Fruit fly (Drosophila melanogaster) whole organism, adult: ENCODE data around the gene al.
A peak's percentile ranks its signal among the peaks of the same experiment; 100 is the strongest.

Source experiments
- CG11617 ChIP-seq: fragments of 200-800 bp; sonication (Bioruptor generic); optimal IDR thresholded peaks from 2 replicates; lab custom pipeline; 2017; ENCODE audit warnings: mild to moderate bottlenecking, missing biosample characterization, missing genetic modification reagents, missing genetic modification characterization
- CG12768 ChIP-seq: fragments of 200-800 bp; sonication (Bioruptor generic); optimal IDR thresholded peaks from 2 replicates; lab custom pipeline; 2017; ENCODE audit warnings: missing biosample characterization, missing genetic modification characterization, mild to moderate bottlenecking, moderate library complexity, missing genetic modification reagents
- CG14711 ChIP-seq: fragments of 200-800 bp; sonication (Bioruptor generic); optimal IDR thresholded peaks from 2 replicates; lab custom pipeline; 2018; ENCODE audit warnings: missing biosample characterization, mild to moderate bottlenecking, missing genetic modification characterization, moderate library complexity
- CG1620 ChIP-seq: fragments of 200-800 bp; sonication (Bioruptor generic); optimal IDR thresholded peaks from 2 replicates; lab custom pipeline; 2016; ENCODE audit warnings: missing biosample characterization, missing genetic modification characterization
- CG33017 ChIP-seq: fragments of 200-800 bp; sonication (Bioruptor generic); optimal IDR thresholded peaks from 2 replicates; lab custom pipeline; 2018; ENCODE audit warnings: missing biosample characterization, mild to moderate bottlenecking, missing genetic modification characterization, moderate library complexity
- CG5204 ChIP-seq: fragments of 200-800 bp; sonication (Bioruptor generic); optimal IDR thresholded peaks from 2 replicates; lab custom pipeline; 2016; ENCODE audit warnings: missing biosample characterization, missing genetic modification characterization
- CG7045 ChIP-seq: fragments of 200-800 bp; sonication (Bioruptor generic); optimal IDR thresholded peaks from 2 replicates; lab custom pipeline; 2017; ENCODE audit warnings: missing biosample characterization, mild to moderate bottlenecking, missing genetic modification characterization
- CG7101 ChIP-seq: fragments of 200-800 bp; sonication (Bioruptor generic); optimal IDR thresholded peaks from 2 replicates; lab custom pipeline; 2018; ENCODE audit warnings: missing biosample characterization, mild to moderate bottlenecking, missing genetic modification characterization, moderate library complexity
- Clk ChIP-seq: fragments of 200-800 bp; sonication (Bioruptor generic); optimal IDR thresholded peaks from 2 replicates; lab custom pipeline; 2017; ENCODE audit warnings: missing biosample characterization, missing genetic modification characterization
- Crg-1 ChIP-seq: fragments of 200-800 bp; sonication (Bioruptor generic); optimal IDR thresholded peaks from 2 replicates; lab custom pipeline; 2016; ENCODE audit warnings: missing biosample characterization, missing genetic modification characterization
- Hr96 ChIP-seq: fragments of 200-800 bp; sonication (Bioruptor generic); optimal IDR thresholded peaks from 2 replicates; lab custom pipeline; 2016; ENCODE audit warnings: missing biosample characterization, missing genetic modification characterization
- Mnt ChIP-seq: fragments of 200-800 bp; sonication (Bioruptor generic); optimal IDR thresholded peaks from 2 replicates; lab custom pipeline; 2016; ENCODE audit warnings: missing biosample characterization, mild to moderate bottlenecking, missing genetic modification characterization
- bab1 ChIP-seq: fragments of 200-800 bp; sonication (Bioruptor generic); optimal IDR thresholded peaks from 3 replicates; lab custom pipeline; 2019; ENCODE audit warnings: missing biosample characterization, mild to moderate bottlenecking, missing genetic modification characterization, moderate library complexity
- cic ChIP-seq: fragments of 200-800 bp; sonication (Bioruptor generic); optimal IDR thresholded peaks from 2 replicates; lab custom pipeline; 2017; ENCODE audit warnings: missing biosample characterization, mild to moderate bottlenecking, missing genetic modification characterization, moderate library complexity
- cnc ChIP-seq, 2 experiments: fragments of >200 bp; optimal IDR thresholded peaks; 2 replicates each; lab custom pipeline; 2017
- kay ChIP-seq: fragments of 200-800 bp; sonication (Bioruptor generic); peaks from one replicate; lab custom pipeline; 2016; ENCODE audit warnings: missing biosample characterization, missing genetic modification characterization, borderline replicate concordance
- ovo ChIP-seq: fragments of 200-800 bp; sonication (Bioruptor generic); optimal IDR thresholded peaks from 2 replicates; lab custom pipeline; 2016; ENCODE audit warnings: missing biosample characterization, missing genetic modification characterization
- pad ChIP-seq: fragments of 200-800 bp; sonication (Bioruptor generic); optimal IDR thresholded peaks from 3 replicates; lab custom pipeline; 2017; ENCODE audit warnings: missing biosample characterization, missing genetic modification characterization, mild to moderate bottlenecking, moderate library complexity, missing genetic modification reagents
- tj ChIP-seq: fragments of 200-800 bp; sonication (Bioruptor generic); optimal IDR thresholded peaks from 3 replicates; lab custom pipeline; 2017; ENCODE audit warnings: missing biosample characterization, mild to moderate bottlenecking, missing genetic modification characterization, moderate library complexity
- toe ChIP-seq: fragments of 200-800 bp; sonication (Bioruptor generic); optimal IDR thresholded peaks from 2 replicates; lab custom pipeline; 2016; ENCODE audit warnings: missing biosample characterization, missing genetic modification characterization

Gene al

dm6 chr2L:412931-413330 lies 35.0 kb downstream of the al start:
- no peak for TF ChIP-seq cnc (optimal IDR thresholded peaks at IDR 0.05; lab: Kevin White, UChicago)
- no peak for TF ChIP-seq Crg-1 (GFP tag; lab: Kevin White, UChicago)
- TF ChIP-seq CG7045 (GFP tag; lab: Kevin White, UChicago) = peak; percentile 16
- no peak for TF ChIP-seq tj (GFP tag; lab: Kevin White, UChicago)
- TF ChIP-seq cic (GFP tag; lab: Kevin White, UChicago) = no peak
- no peak for TF ChIP-seq Hr96 (GFP tag; lab: Kevin White, UChicago)
- TF ChIP-seq pad (GFP tag; lab: Kevin White, UChicago) = no peak
- TF ChIP-seq CG1620 (GFP tag; lab: Kevin White, UChicago) = no peak
- TF ChIP-seq ovo (GFP tag; lab: Kevin White, UChicago) = no peak
- TF ChIP-seq bab1 (GFP tag; lab: Kevin White, UChicago) = no peak
- no peak for TF ChIP-seq CG11617 (GFP tag; lab: Kevin White, UChicago)
- TF ChIP-seq Clk (GFP tag; lab: Kevin White, UChicago) = no peak
- TF ChIP-seq CG5204 (GFP tag; lab: Kevin White, UChicago) = no peak
- TF ChIP-seq Mnt (GFP tag; lab: Kevin White, UChicago) = no peak
- TF ChIP-seq kay = no peak
- TF ChIP-seq CG33017 (tag; lab: Kevin White, UChicago) = no peak
- peak; percentile 27 for TF ChIP-seq CG7101
- TF ChIP-seq toe = no peak
- no peak for TF ChIP-seq CG12768 (GFP tag; lab: Kevin White, UChicago)
- peak; percentile 18 for TF ChIP-seq CG14711 (tag; lab: Kevin White, UChicago)

dm6 chr2L:413894-414293 lies 36.0 kb downstream of the al start:
- TF ChIP-seq bab1 (GFP tag; lab: Kevin White, UChicago) (no peak), CG11617 (GFP tag; lab: Kevin White, UChicago) (no peak), tj (GFP tag; lab: Kevin White, UChicago) (no peak), CG1620 (GFP tag; lab: Kevin White, UChicago) (no peak), CG33017 (tag; lab: Kevin White, UChicago) (no peak), toe (no peak), CG12768 (GFP tag; lab: Kevin White, UChicago) (no peak), Hr96 (GFP tag; lab: Kevin White, UChicago) (no peak), CG7101 (no peak), cic (GFP tag; lab: Kevin White, UChicago) (no peak), pad (GFP tag; lab: Kevin White, UChicago) (no peak), CG7045 (GFP tag; lab: Kevin White, UChicago) (no peak), kay (no peak), Crg-1 (GFP tag; lab: Kevin White, UChicago) (no peak), CG14711 (tag; lab: Kevin White, UChicago) (no peak), cnc (optimal IDR thresholded peaks at IDR 0.05; lab: Kevin White, UChicago) (no peak), CG5204 (GFP tag; lab: Kevin White, UChicago) (no peak)

- TF ChIP-seq CG33017 (tag; lab: Kevin White, UChicago) = peak; percentile 71
- no peak for TF ChIP-seq kay
- TF ChIP-seq cnc (optimal IDR thresholded peaks at IDR 0.05; lab: Kevin White, UChicago) = no peak
- peak; percentile 83 for TF ChIP-seq CG7101
- peak; percentile 57 for TF ChIP-seq tj (GFP tag; lab: Kevin White, UChicago)
- peak; percentile 94 for TF ChIP-seq toe
- peak; percentile 94 for TF ChIP-seq CG1620 (GFP tag; lab: Kevin White, UChicago)
- peak; percentile 67 for TF ChIP-seq ovo (GFP tag; lab: Kevin White, UChicago)
- TF ChIP-seq CG11617 (GFP tag; lab: Kevin White, UChicago) = peak; percentile 87
- TF ChIP-seq Crg-1 (GFP tag; lab: Kevin White, UChicago) = peak; percentile 85
- TF ChIP-seq cic (GFP tag; lab: Kevin White, UChicago) = peak; percentile 64
- peak; percentile 81 for TF ChIP-seq Mnt (GFP tag; lab: Kevin White, UChicago)
- TF ChIP-seq CG7045 (GFP tag; lab: Kevin White, UChicago) = peak; percentile 74
- TF ChIP-seq CG12768 (GFP tag; lab: Kevin White, UChicago) = peak; percentile 61
- TF ChIP-seq bab1 (GFP tag; lab: Kevin White, UChicago) = peak; percentile 71
- peak; percentile 93 for TF ChIP-seq Hr96 (GFP tag; lab: Kevin White, UChicago)
- TF ChIP-seq CG5204 (GFP tag; lab: Kevin White, UChicago) = peak; percentile 90
- TF ChIP-seq Clk (GFP tag; lab: Kevin White, UChicago) = peak; percentile 59
- TF ChIP-seq pad (GFP tag; lab: Kevin White, UChicago) = peak; percentile 62
- TF ChIP-seq CG14711 (tag; lab: Kevin White, UChicago) = peak; percentile 61
Measured at dm6 chr2L:414593-415399, 36.9 kb downstream of the al start, which contains the start of the genes AP-2alpha and ebi. Gene AP-2alpha (minus strand): TSS chr2L:414777. Gene ebi (plus strand): TSS chr2L:415067.

- TF ChIP-seq toe = peak; percentile 58
- peak; percentile 67 for TF ChIP-seq pad (GFP tag; lab: Kevin White, UChicago)
- no peak for TF ChIP-seq cnc (optimal IDR thresholded peaks at IDR 0.05; lab: Kevin White, UChicago)
- TF ChIP-seq CG7101 = peak; percentile 86
- peak; percentile 68 for TF ChIP-seq cic (GFP tag; lab: Kevin White, UChicago)
- TF ChIP-seq Hr96 (GFP tag; lab: Kevin White, UChicago) = peak; percentile 87
- TF ChIP-seq CG5204 (GFP tag; lab: Kevin White, UChicago) = no peak
- peak; percentile 26 for TF ChIP-seq Clk (GFP tag; lab: Kevin White, UChicago)
- peak; percentile 67 for TF ChIP-seq CG14711 (tag; lab: Kevin White, UChicago)
- TF ChIP-seq Crg-1 (GFP tag; lab: Kevin White, UChicago) = peak; percentile 76
- TF ChIP-seq CG33017 (tag; lab: Kevin White, UChicago) = peak; percentile 76
- peak; percentile 68 for TF ChIP-seq ovo (GFP tag; lab: Kevin White, UChicago)
- TF ChIP-seq Mnt (GFP tag; lab: Kevin White, UChicago) = peak; percentile 83
- peak; percentile 92 for TF ChIP-seq CG11617 (GFP tag; lab: Kevin White, UChicago)
- peak; percentile 83 for TF ChIP-seq CG7045 (GFP tag; lab: Kevin White, UChicago)
- peak; percentile 100 for TF ChIP-seq kay
- TF ChIP-seq bab1 (GFP tag; lab: Kevin White, UChicago) = peak; percentile 87
- TF ChIP-seq CG1620 (GFP tag; lab: Kevin White, UChicago) = peak; percentile 71
- peak; percentile 66 for TF ChIP-seq tj (GFP tag; lab: Kevin White, UChicago)
- peak; percentile 78 for TF ChIP-seq CG12768 (GFP tag; lab: Kevin White, UChicago)
Measured at dm6 chr2L:419620-420184, 41.8 kb downstream of the al start, which contains the start of the genes CG13690 and RpLP1. Gene CG13690 (minus strand): TSS chr2L:419652. Gene RpLP1 (plus strand): TSS chr2L:419952.
